Fruit fly (Drosophila melanogaster): ENCODE results near the gene Ca-beta.

Ca-beta gene

dm6 chr2L:11130151-11131008, 73.0 kb downstream of the Ca-beta start, which contains the start of the genes RfC38 and CG4751 (continued):
- TF ChIP-seq crol (GFP tag; IDR thresholded peaks at IDR 0.05) (peak; percentile 95), Ets65A (GFP tag) (peak; percentile 59), Dll (GFP tag; IDR thresholded peaks at IDR 0.05; ENCODE audit: partially characterized antibody) (peak; percentile 84), dmrt11E (tag; optimal IDR thresholded peaks at IDR 0.05) (peak; percentile 12), CG4424 (GFP tag; optimal IDR thresholded peaks at IDR 0.05) (peak; percentile 15), Dbx (GFP tag; IDR thresholded peaks at IDR 0.05) (no peak), CG11398 (GFP tag; optimal IDR thresholded peaks at IDR 0.05) (no peak), Ets97D (GFP tag; optimal IDR thresholded peaks at IDR 0.05) (peak; percentile 50), CG42726 (GFP tag; IDR thresholded peaks at IDR 0.05; ENCODE audit: partially characterized antibody) (peak; percentile 52; the same call in 1 of the 2 replicates), CG30403 (GFP tag; optimal IDR thresholded peaks at IDR 0.05) (peak; percentile 2), CG17612 (GFP tag; IDR thresholded peaks at IDR 0.05) (no peak), CG13775 (GFP tag; optimal IDR thresholded peaks at IDR 0.05) (peak; percentile 31), CG14710 (tag; optimal IDR thresholded peaks at IDR 0.05) (peak; percentile 65), CG17361 (GFP tag; IDR thresholded peaks at IDR 0.05) (no peak), hbn (GFP tag; IDR thresholded peaks at IDR 0.05; ENCODE audit: partially characterized antibody) (peak; percentile 53), CG12391 (tag; optimal IDR thresholded peaks at IDR 0.05) (peak; percentile 68), CG2129 (GFP tag; IDR thresholded peaks at IDR 0.05; ENCODE audit: partially characterized antibody) (peak; percentile 39; the same call in 1 of the 2 replicates), CHES-1-like (GFP tag; optimal IDR thresholded peaks at IDR 0.05) (peak; percentile 46), row (GFP tag; IDR thresholded peaks at IDR 0.05) (peak; percentile 54; the same call in 2 of the 3 replicates), p53 (GFP tag; optimal IDR thresholded peaks at IDR 0.05) (peak; percentile 19), Sry-δ (GFP tag; optimal IDR thresholded peaks at IDR 0.05) (peak; percentile 48), CG9932 (GFP tag; IDR thresholded peaks at IDR 0.05) (0 out of 2 replicates have a peak, but pooled peaks have one; percentile 13), CG9797 (GFP tag; optimal IDR thresholded peaks at IDR 0.05) (peak; percentile 87), ERR (GFP tag; optimal IDR thresholded peaks at IDR 0.05) (no peak), Lpt (GFP tag; optimal IDR thresholded peaks at IDR 0.05) (no peak), MESR4 (GFP tag; optimal IDR thresholded peaks at IDR 0.05) (peak; percentile 98), Jarid2 (GFP tag; optimal IDR thresholded peaks at IDR 0.05) (peak; percentile 8), unc-4 (GFP tag; IDR thresholded peaks at IDR 0.05; ENCODE audit: partially characterized antibody) (peak; percentile 68), Usf (GFP tag; optimal IDR thresholded peaks at IDR 0.05) (no peak), CG3995 (GFP tag; optimal IDR thresholded peaks at IDR 0.05) (peak; percentile 51), gro (GFP tag; optimal IDR thresholded peaks at IDR 0.05) (no peak), sens (GFP tag) (peak; percentile 60), phol (tag; optimal IDR thresholded peaks at IDR 0.05) (peak; percentile 39), ttk (GFP tag; IDR thresholded peaks at IDR 0.05) (no peak), Max (GFP tag; optimal IDR thresholded peaks at IDR 0.05) (peak; percentile 2), Adf1 (GFP tag; IDR thresholded peaks at IDR 0.05) (peak; percentile 20; the same call in 1 of the 2 replicates), CG9727 (GFP tag; optimal IDR thresholded peaks at IDR 0.05) (peak; percentile 3), Hr3 (GFP tag; optimal IDR thresholded peaks at IDR 0.05) (peak; percentile 18), Sry-β (GFP tag; optimal IDR thresholded peaks at IDR 0.05) (peak; percentile 5), CG13287 (GFP tag; IDR thresholded peaks at IDR 0.05; ENCODE audit: partially characterized antibody) (peak; percentile 76), CG18011 (GFP tag; optimal IDR thresholded peaks at IDR 0.05) (no peak), Abd-B (GFP tag; optimal IDR thresholded peaks at IDR 0.05) (peak; percentile 31), Scr (GFP tag; IDR thresholded peaks at IDR 0.05; ENCODE audit: partially characterized antibody) (peak; percentile 72), E2f2 (GFP tag; IDR thresholded peaks at IDR 0.05) (peak; percentile 56), E2f1 (GFP tag; IDR thresholded peaks at IDR 0.05) (0 out of 2 replicates have a peak, but pooled peaks have one; percentile 20), lilli (GFP tag; optimal IDR thresholded peaks at IDR 0.05) (peak; percentile 12), dpn (GFP tag; optimal IDR thresholded peaks at IDR 0.05) (peak in 1 of 2 experiments; percentile 22), bbx (GFP tag; IDR thresholded peaks at IDR 0.05; ENCODE audit: partially characterized antibody) (peak; percentile 73)
